Fruit fly (Drosophila melanogaster): ENCODE data around the gene CG43288.

Gene CG43288

DNA sequence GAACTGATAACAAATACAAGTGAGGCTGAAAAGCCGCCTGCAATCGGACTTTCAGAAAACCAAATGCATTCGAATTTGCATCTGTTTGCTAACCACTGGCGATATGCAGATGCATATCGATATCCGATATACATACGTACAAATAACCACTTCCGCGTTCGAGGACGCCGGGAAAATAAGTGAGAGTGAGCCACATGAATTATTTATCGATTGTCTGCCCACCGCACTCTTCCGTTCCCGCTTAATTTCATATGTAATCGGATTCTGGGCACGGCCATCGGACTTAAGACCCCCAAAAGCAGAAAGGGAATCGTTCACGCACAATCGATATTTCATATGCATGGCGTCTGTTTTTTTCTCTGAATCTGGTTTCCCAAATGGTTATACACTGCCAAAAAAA is 35.1 kb upstream of the CG43288 start (continued):
- no peak for TF ChIP-seq CG14710 (tag; optimal IDR thresholded peaks at IDR 0.05)
- TF ChIP-seq CG31388 (GFP tag; optimal IDR thresholded peaks at IDR 0.05) = no peak
- TF ChIP-seq Dref (GFP tag; IDR thresholded peaks at IDR 0.05) = 0 out of 2 replicates have a peak, but pooled peaks have one; percentile 13
- TF ChIP-seq stwl (tag; optimal IDR thresholded peaks at IDR 0.05) = peak; percentile 94
- peak; percentile 25; the same call in 2 of the 3 replicates for TF ChIP-seq Opbp (GFP tag; IDR thresholded peaks at IDR 0.05; ENCODE audit: partially characterized antibody)

DNA sequence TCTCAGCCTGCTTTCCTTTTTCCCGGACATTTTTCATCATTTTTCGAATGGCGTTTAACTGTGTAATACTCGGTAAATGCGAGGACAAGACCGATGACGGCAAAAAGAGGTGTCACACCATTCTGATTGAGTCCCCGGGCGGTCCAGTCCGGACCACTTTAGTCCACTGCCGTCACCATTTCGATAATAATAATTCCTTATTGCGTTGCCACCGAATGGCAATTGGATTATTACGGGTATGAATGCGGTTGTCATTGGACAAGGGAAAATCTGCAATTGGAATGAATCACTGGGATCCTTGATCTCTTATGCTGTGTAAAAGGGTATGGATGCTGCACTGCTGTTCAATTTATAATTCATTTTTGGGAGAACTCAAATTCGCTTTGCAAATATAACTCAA is 34.0 kb upstream of the CG43288 start:
- TF ChIP-seq gem (tag; optimal IDR thresholded peaks at IDR 0.05) = no peak
- TF ChIP-seq Elba2 (GFP tag; optimal IDR thresholded peaks at IDR 0.05) = peak; percentile 97
- peak; percentile 40 for TF ChIP-seq sens (GFP tag)
- TF ChIP-seq sisA (GFP tag; IDR thresholded peaks at IDR 0.05) = no peak

DNA sequence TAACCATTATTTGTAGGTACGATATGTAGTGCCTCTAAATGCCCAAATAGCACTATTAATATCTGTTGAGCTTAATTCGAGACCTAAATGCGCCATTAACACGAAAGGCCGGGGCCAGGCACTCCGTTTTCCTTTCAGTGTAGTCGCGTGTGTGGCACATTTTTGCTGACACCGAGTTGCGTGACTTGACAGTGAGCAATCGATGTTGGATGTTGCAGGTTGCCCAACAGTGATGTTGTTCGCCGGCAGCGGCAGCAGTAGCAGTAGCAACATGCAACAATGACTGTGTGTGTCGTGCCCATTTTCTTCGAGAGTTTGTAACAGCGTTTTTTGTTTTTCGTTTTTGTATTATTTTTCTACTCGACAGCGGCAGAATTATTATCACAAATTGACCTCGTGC is 27.4 kb upstream of the CG43288 start:
- TF ChIP-seq tio (GFP tag; optimal IDR thresholded peaks at IDR 0.05) = no peak
- TF ChIP-seq CG15514 (GFP tag; optimal IDR thresholded peaks at IDR 0.05) = no peak
- no peak for TF ChIP-seq CG8359 (GFP tag; optimal IDR thresholded peaks at IDR 0.05; ENCODE audit: borderline replicate concordance)
- TF ChIP-seq eve (GFP tag; optimal IDR thresholded peaks at IDR 0.05) = no peak
- TF ChIP-seq gfzf (GFP tag; optimal IDR thresholded peaks at IDR 0.05) = no peak
- no peak for TF ChIP-seq CG8944 (GFP tag; optimal IDR thresholded peaks at IDR 0.05)
- TF ChIP-seq CG2129 (GFP tag; IDR thresholded peaks at IDR 0.05; ENCODE audit: partially characterized antibody) = no peak
- no peak for TF ChIP-seq D19A (tag; optimal IDR thresholded peaks at IDR 0.05)
- TF ChIP-seq CG5245 (GFP tag; optimal IDR thresholded peaks at IDR 0.05) = no peak
- TF ChIP-seq chinmo (GFP tag; IDR thresholded peaks at IDR 0.05; ENCODE audit: partially characterized antibody) = no peak
- no peak for TF ChIP-seq so (GFP tag; IDR thresholded peaks at IDR 0.05)
- TF ChIP-seq Stat92E (GFP tag; optimal IDR thresholded peaks at IDR 0.05) = no peak
- TF ChIP-seq esg (GFP tag; conservative IDR thresholded peaks at IDR 0.05) = no peak
- TF ChIP-seq Hr3 (GFP tag; optimal IDR thresholded peaks at IDR 0.05) = no peak
- no peak for TF ChIP-seq Scr (GFP tag; IDR thresholded peaks at IDR 0.05; ENCODE audit: partially characterized antibody)

DNA sequence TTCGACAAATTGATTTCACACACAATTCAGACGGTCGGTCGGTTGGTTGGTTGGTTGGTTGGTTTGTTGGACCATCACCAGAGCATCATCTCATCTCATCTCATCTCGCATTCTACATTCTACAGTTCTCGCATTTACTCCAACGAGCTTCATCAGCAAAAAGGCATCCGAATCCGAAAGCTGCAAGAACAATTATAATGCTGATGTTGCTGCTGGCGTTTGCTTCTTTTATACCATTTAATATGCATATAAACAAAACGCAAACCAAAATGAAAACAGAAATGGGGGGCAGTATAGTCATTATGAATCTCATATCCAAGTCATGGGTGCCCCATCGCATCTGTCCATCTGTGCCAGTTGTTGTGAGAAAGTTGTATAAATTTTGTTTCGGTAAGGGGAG is 26.1 kb upstream of the CG43288 start:
- no peak for TF ChIP-seq Nf-YB (GFP tag; optimal IDR thresholded peaks at IDR 0.05)
- TF ChIP-seq sens (GFP tag) = no peak
- TF ChIP-seq CG15011 (GFP tag; optimal IDR thresholded peaks at IDR 0.05) = no peak
- TF ChIP-seq mld (GFP tag; IDR thresholded peaks at IDR 0.05; ENCODE audit: partially characterized antibody) = no peak
- TF ChIP-seq danr (GFP tag; IDR thresholded peaks at IDR 0.05) = no peak
- no peak for TF ChIP-seq vnd (GFP tag; IDR thresholded peaks at IDR 0.05; ENCODE audit: partially characterized antibody)
- TF ChIP-seq CG4282 (GFP tag; optimal IDR thresholded peaks at IDR 0.05) = no peak
- no peak for TF ChIP-seq CG10321 (GFP tag; IDR thresholded peaks at IDR 0.05)
- no peak for TF ChIP-seq CG2202 (tag; optimal IDR thresholded peaks at IDR 0.05)
- TF ChIP-seq Dp (GFP tag; optimal IDR thresholded peaks at IDR 0.05) = no peak
- TF ChIP-seq zen2 (GFP tag; IDR thresholded peaks at IDR 0.05; ENCODE audit: partially characterized antibody) = no peak
- no peak for TF ChIP-seq Neu2 (GFP tag; optimal IDR thresholded peaks at IDR 0.05; ENCODE audit: borderline replicate concordance)
